Fruit fly (Drosophila melanogaster): ENCODE results near the gene atk.

Gene atk

DNA sequence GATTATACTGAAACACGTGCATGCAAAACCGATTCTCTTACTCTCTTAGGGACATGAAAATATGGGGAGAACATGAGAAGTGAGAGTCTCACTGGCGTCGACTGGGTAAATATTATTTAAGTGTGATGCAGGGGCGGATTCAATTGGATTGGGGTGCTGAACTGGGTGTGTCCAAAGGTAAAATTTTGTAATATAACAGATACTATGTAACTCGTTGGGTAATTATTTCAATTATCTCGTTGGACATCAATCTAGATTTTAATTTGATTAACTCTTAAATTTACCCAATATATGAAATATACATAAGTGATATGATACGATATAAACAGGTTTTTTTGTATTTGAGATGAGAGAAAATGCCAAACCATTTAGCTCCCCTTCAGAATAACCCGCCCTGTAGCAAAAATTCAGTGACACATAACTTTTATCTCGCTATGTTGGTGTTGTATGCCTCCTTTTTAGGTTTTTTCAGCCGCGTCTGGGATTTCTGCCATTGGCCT is 43.5 kb upstream of the atk start (continued):
- TF ChIP-seq CG7928 (GFP tag; optimal IDR thresholded peaks at IDR 0.05) (peak; percentile 74), kay (GFP tag; optimal IDR thresholded peaks at IDR 0.05) (peak; percentile 95), CG2875 (GFP tag; optimal IDR thresholded peaks at IDR 0.05) (peak; percentile 69), tna (GFP tag; IDR thresholded peaks at IDR 0.05; ENCODE audit: partially characterized antibody) (no peak; the same call in 1 of the 2 replicates), CG9817 (tag; optimal IDR thresholded peaks at IDR 0.05) (peak; percentile 95), CG17829 (tag; optimal IDR thresholded peaks at IDR 0.05) (peak; percentile 90), CG17328 (GFP tag; IDR thresholded peaks at IDR 0.05) (peak; percentile 83), salm (tag; optimal IDR thresholded peaks at IDR 0.05) (peak; percentile 76), C15 (GFP tag; IDR thresholded peaks at IDR 0.05) (peak; percentile 92), CG31224 (GFP tag; IDR thresholded peaks at IDR 0.05) (peak; percentile 92), CG12236 (GFP tag; optimal IDR thresholded peaks at IDR 0.05) (peak; percentile 40), dm (GFP tag; optimal IDR thresholded peaks at IDR 0.05) (peak; percentile 75), CG14710 (tag; optimal IDR thresholded peaks at IDR 0.05) (peak; percentile 83), Abd-B (GFP tag; optimal IDR thresholded peaks at IDR 0.05) (peak; percentile 96), CG32532 (GFP tag; IDR thresholded peaks at IDR 0.05) (peak; percentile 98), p53 (GFP tag; optimal IDR thresholded peaks at IDR 0.05) (peak; percentile 80), CG31441 (GFP tag; IDR thresholded peaks at IDR 0.05) (peak; percentile 87), CG1024 (GFP tag; IDR thresholded peaks at IDR 0.05) (peak; percentile 67), Lhr (GFP tag; optimal IDR thresholded peaks at IDR 0.05) (peak; percentile 37), gfzf (GFP tag; optimal IDR thresholded peaks at IDR 0.05) (no peak), Nf-YA (GFP tag; IDR thresholded peaks at IDR 0.05) (peak; percentile 57; the same call in 1 of the 2 replicates), Oaz (GFP tag; IDR thresholded peaks at IDR 0.05) (no peak; the same call in 1 of the 2 replicates), vvl (GFP tag; IDR thresholded peaks at IDR 0.05) (peak; percentile 96), CG43689 (GFP tag; IDR thresholded peaks at IDR 0.05) (peak; percentile 36; the same call in 1 of the 2 replicates), fd96Cb (tag; optimal IDR thresholded peaks at IDR 0.05) (peak; percentile 91), CG13296 (GFP tag; optimal IDR thresholded peaks at IDR 0.05) (peak; percentile 94), Mrtf (GFP tag; IDR thresholded peaks at IDR 0.05) (no peak; the same call in 2 of the 3 replicates), CG4617 (GFP tag; optimal IDR thresholded peaks at IDR 0.05; ENCODE audit: borderline replicate concordance) (peak; percentile 59), MBD-R2 (GFP tag; IDR thresholded peaks at IDR 0.05) (peak; percentile 87), Poxn (GFP tag; IDR thresholded peaks at IDR 0.05) (peak; percentile 88), Oli (tag; optimal IDR thresholded peaks at IDR 0.05) (peak; percentile 92), Adf1 (GFP tag; IDR thresholded peaks at IDR 0.05) (peak; percentile 82), jigr1 (GFP tag; IDR thresholded peaks at IDR 0.05) (peak; percentile 85; the same call in 2 of the 3 replicates), twi (tag; optimal IDR thresholded peaks at IDR 0.05) (no peak), Usf (GFP tag; optimal IDR thresholded peaks at IDR 0.05) (peak; percentile 94), CG12744 (GFP tag; optimal IDR thresholded peaks at IDR 0.05) (peak; percentile 92), CG15514 (GFP tag; optimal IDR thresholded peaks at IDR 0.05) (peak; percentile 90), CG17361 (GFP tag; IDR thresholded peaks at IDR 0.05) (peak; percentile 93), Ptx1 (GFP tag; IDR thresholded peaks at IDR 0.05) (peak; percentile 95), CG10462 (GFP tag; optimal IDR thresholded peaks at IDR 0.05) (peak; percentile 80), CG7357 (GFP tag; IDR thresholded peaks at IDR 0.05) (peak; percentile 89), sug (tag; optimal IDR thresholded peaks at IDR 0.05) (peak; percentile 92), Awh (GFP tag; IDR thresholded peaks at IDR 0.05) (peak; percentile 82), vnd (GFP tag; IDR thresholded peaks at IDR 0.05; ENCODE audit: partially characterized antibody) (no peak), CG16863 (GFP tag; optimal IDR thresholded peaks at IDR 0.05) (peak; percentile 82), CG11695 (GFP tag; IDR thresholded peaks at IDR 0.05) (peak; percentile 93), CG1602 (GFP tag; optimal IDR thresholded peaks at IDR 0.05) (peak; percentile 89), zfh2 (GFP tag; optimal IDR thresholded peaks at IDR 0.05) (peak; percentile 97), GATAe (GFP tag; conservative IDR thresholded peaks at IDR 0.05) (peak; percentile 88), grn (GFP tag; optimal IDR thresholded peaks at IDR 0.05) (peak; percentile 65), sr (GFP tag; IDR thresholded peaks at IDR 0.05) (no peak; the same call in 1 of the 3 replicates)
